Worm (Caenorhabditis elegans) whole organism, mixed stage, embryonic: ENCODE data around the gene rps-5.

Experiments
- M03D4.4 ChIP-seq: sonication (generic microtip); optimal IDR thresholded peaks from 2 replicates; lab custom pipeline; 2017; ENCODE audit warnings: mild to moderate bottlenecking, missing genetic modification characterization, missing compliant biosample characterization
- bed-3 ChIP-seq: fragments of 200-800 bp; sonication (Bioruptor generic); optimal IDR thresholded peaks from 3 replicates; lab custom pipeline; 2018; ENCODE audit warnings: mild to moderate bottlenecking, missing genetic modification characterization, moderate library complexity, missing compliant biosample characterization
- ceh-43 ChIP-seq: fragments of 200-800 bp; sonication (Bioruptor generic); optimal IDR thresholded peaks from 2 replicates; lab custom pipeline; 2018; ENCODE audit warnings: mild to moderate bottlenecking, missing genetic modification characterization, moderate library complexity, missing compliant biosample characterization
- ceh-83 ChIP-seq: fragments of 200-800 bp; sonication (Bioruptor generic); optimal IDR thresholded peaks from 2 replicates; lab custom pipeline; 2018; ENCODE audit warnings: mild to moderate bottlenecking, missing genetic modification characterization, missing compliant biosample characterization
- ces-1 ChIP-seq: fragments of 150-350 bp; optimal IDR thresholded peaks from 2 replicates; lab custom pipeline; 2014; ENCODE audit warnings: missing biosample characterization, missing genetic modification reagents, missing genetic modification characterization
- cnd-1 ChIP-seq: fragments of 200-800 bp; sonication (Bioruptor generic); optimal IDR thresholded peaks from 2 replicates; lab custom pipeline; 2018; ENCODE audit warnings: mild to moderate bottlenecking, missing genetic modification characterization, missing compliant biosample characterization
- drap-1 ChIP-seq: fragments of 200-800 bp; sonication (Bioruptor generic); optimal IDR thresholded peaks from 3 replicates; lab custom pipeline; 2018; ENCODE audit warnings: mild to moderate bottlenecking, missing genetic modification characterization, missing compliant biosample characterization
- elt-1 ChIP-seq: sonication (generic microtip); optimal IDR thresholded peaks from 2 replicates; lab custom pipeline; 2017; ENCODE audit warnings: missing genetic modification characterization, mild to moderate bottlenecking, missing compliant biosample characterization, antibody characterized with exemption, moderate library complexity, borderline replicate concordance; ENCODE audit not compliant: insufficient read depth
- elt-3 ChIP-seq: fragments of 150-350 bp; optimal IDR thresholded peaks from 2 replicates; lab custom pipeline; 2014; ENCODE audit warnings: missing biosample characterization, missing genetic modification characterization
- ham-2 ChIP-seq: fragments of 200-800 bp; sonication (Bioruptor generic); optimal IDR thresholded peaks from 2 replicates; lab custom pipeline; 2018; ENCODE audit warnings: mild to moderate bottlenecking, missing genetic modification characterization, missing compliant biosample characterization
- hlh-1 ChIP-seq: fragments of 150-350 bp; optimal IDR thresholded peaks from 2 replicates; lab custom pipeline; 2014; ENCODE audit warnings: missing biosample characterization, missing genetic modification reagents, missing genetic modification characterization
- lin-13 ChIP-seq: fragments of 150-350 bp; optimal IDR thresholded peaks from 2 replicates; lab custom pipeline; 2014; ENCODE audit warnings: missing biosample characterization, missing genetic modification characterization
- lin-32 ChIP-seq: fragments of 200-800 bp; sonication (Bioruptor generic); optimal IDR thresholded peaks from 2 replicates; lab custom pipeline; 2018; ENCODE audit warnings: mild to moderate bottlenecking, missing genetic modification characterization, missing compliant biosample characterization
- lsy-2 ChIP-seq: fragments of 150-350 bp; optimal IDR thresholded peaks from 2 replicates; lab custom pipeline; 2014; ENCODE audit warnings: missing biosample characterization, missing genetic modification characterization
- mab-5 ChIP-seq: fragments of 150-350 bp; optimal IDR thresholded peaks from 2 replicates; lab custom pipeline; 2014; ENCODE audit warnings: missing biosample characterization, missing genetic modification characterization
- mep-1 ChIP-seq: fragments of 150-350 bp; optimal IDR thresholded peaks from 2 replicates; lab custom pipeline; 2017; ENCODE audit warnings: missing biosample characterization, missing genetic modification reagents, missing genetic modification characterization, inconsistent platforms
- mls-2 ChIP-seq: sonication (generic microtip); optimal IDR thresholded peaks from 2 replicates; lab custom pipeline; 2016; ENCODE audit warnings: mild to moderate bottlenecking, missing genetic modification characterization, moderate library complexity, missing compliant biosample characterization
- nhr-2 ChIP-seq: fragments of 150-350 bp; optimal IDR thresholded peaks from 2 replicates; lab custom pipeline; 2014; ENCODE audit warnings: missing biosample characterization, missing genetic modification characterization
- nhr-28 ChIP-seq: fragments of 150-350 bp; optimal IDR thresholded peaks from 2 replicates; lab custom pipeline; 2014; ENCODE audit warnings: missing biosample characterization, missing genetic modification characterization
- nhr-76 ChIP-seq: sonication (generic microtip); optimal IDR thresholded peaks from 2 replicates; lab custom pipeline; 2017; ENCODE audit warnings: missing biosample characterization, missing genetic modification characterization
- pha-4 ChIP-seq: fragments of 150-350 bp; optimal IDR thresholded peaks from 2 replicates; lab custom pipeline; 2018; ENCODE audit warnings: missing biosample characterization, missing genetic modification reagents, missing genetic modification characterization
- sem-2 ChIP-seq: fragments of 200-800 bp; sonication (Bioruptor generic); optimal IDR thresholded peaks from 2 replicates; lab custom pipeline; 2018; ENCODE audit warnings: mild to moderate bottlenecking, missing genetic modification characterization, missing compliant biosample characterization
- sptf-1 ChIP-seq: sonication (generic microtip); optimal IDR thresholded peaks from 2 replicates; lab custom pipeline; 2017; ENCODE audit warnings: mild to moderate bottlenecking, missing genetic modification characterization, moderate library complexity, missing compliant biosample characterization
- tbx-8 ChIP-seq: fragments of 200-800 bp; sonication (Bioruptor generic); optimal IDR thresholded peaks from 2 replicates; lab custom pipeline; 2018; ENCODE audit warnings: mild to moderate bottlenecking, missing genetic modification characterization, moderate library complexity, missing compliant biosample characterization
- unc-120 ChIP-seq: sonication (generic microtip); optimal IDR thresholded peaks from 2 replicates; lab custom pipeline; 2017; ENCODE audit warnings: missing genetic modification characterization, missing compliant biosample characterization; ENCODE audit not compliant: poor library complexity, severe bottlenecking
- unc-39 ChIP-seq: fragments of 150-350 bp; optimal IDR thresholded peaks from 2 replicates; lab custom pipeline; 2014; ENCODE audit warnings: missing biosample characterization, missing genetic modification characterization
- unc-62 ChIP-seq: fragments of 150-350 bp; optimal IDR thresholded peaks from 2 replicates; lab custom pipeline; 2014; ENCODE audit warnings: missing biosample characterization, missing genetic modification reagents, missing genetic modification characterization
- zip-8 ChIP-seq: fragments of 150-350 bp; optimal IDR thresholded peaks from 2 replicates; lab custom pipeline; 2014; ENCODE audit warnings: missing biosample characterization, missing genetic modification characterization
- ztf-11 ChIP-seq: fragments of 150-350 bp; optimal IDR thresholded peaks from 2 replicates; lab custom pipeline; 2014; ENCODE audit warnings: missing biosample characterization, missing genetic modification characterization

rps-5 gene

ce11 chrIV:11112641-11113040 is 1.8 kb upstream of the rps-5 start, which contains the start of gene clc-9:
Gene clc-9 (plus strand): TSS chrIV:11112941.
- TF ChIP-seq mab-5 (no peak), nhr-76 (tag; lab: Kevin White, UChicago) (no peak), sem-2 (GFP tag; lab: Kevin White, UChicago) (no peak), lsy-2 (tag; lab: Kevin White, UChicago) (no peak), bed-3 (GFP tag; lab: Kevin White, UChicago) (no peak), drap-1 (no peak), elt-3 (tag; lab: Kevin White, UChicago) (no peak), mep-1 (no peak), ham-2 (GFP tag; lab: Kevin White, UChicago) (no peak), ztf-11 (no peak), zip-8 (tag; lab: Kevin White, UChicago) (no peak), hlh-1 (tag; lab: Kevin White, UChicago) (no peak), unc-62 (GFP tag; lab: Kevin White, UChicago) (no peak), ceh-83 (no peak)

ce11 chrIV:11111898-11112297 is 1.1 kb upstream of the rps-5 start:
- no peak for TF ChIP-seq ham-2 (GFP tag; lab: Kevin White, UChicago)
- no peak for TF ChIP-seq lsy-2 (tag; lab: Kevin White, UChicago)
- no peak for TF ChIP-seq nhr-76 (tag; lab: Kevin White, UChicago)
- TF ChIP-seq hlh-1 (tag; lab: Kevin White, UChicago), result peak; percentile 75
- TF ChIP-seq sptf-1 (tag; lab: Kevin White, UChicago), result no peak

ce11 chrIV:11109771-11110170 is 1.1 kb downstream of the rps-5 start, which contains the start of gene pigk-1:
Gene pigk-1 (minus strand): TSS chrIV:11110018.
- TF ChIP-seq mab-5, result no peak
- TF ChIP-seq ces-1 (GFP tag; lab: Kevin White, UChicago), result no peak
- TF ChIP-seq ztf-11, result no peak
- no peak for TF ChIP-seq cnd-1 (tag; lab: Kevin White, UChicago)
- TF ChIP-seq unc-39 (tag; lab: Kevin White, UChicago), result no peak
- no peak for TF ChIP-seq ceh-43
- TF ChIP-seq mls-2 (tag; lab: Kevin White, UChicago), result no peak
- TF ChIP-seq lsy-2 (tag; lab: Kevin White, UChicago), result no peak

- TF ChIP-seq bed-3 (GFP tag; lab: Kevin White, UChicago) (no peak), M03D4.4 (tag; lab: Kevin White, UChicago) (no peak), lin-13 (tag; lab: Kevin White, UChicago) (no peak), elt-3 (tag; lab: Kevin White, UChicago) (no peak), ztf-11 (no peak), sem-2 (GFP tag; lab: Kevin White, UChicago) (no peak), tbx-8 (GFP tag; lab: Kevin White, UChicago) (no peak), nhr-2 (tag; lab: Kevin White, UChicago) (no peak), elt-1 (tag; lab: Kevin White, UChicago) (no peak), pha-4 (tag; lab: Kevin White, UChicago) (no peak), hlh-1 (tag; lab: Kevin White, UChicago) (no peak), ham-2 (GFP tag; lab: Kevin White, UChicago) (no peak), lsy-2 (tag; lab: Kevin White, UChicago) (no peak), lin-32 (GFP tag; lab: Kevin White, UChicago) (no peak), ces-1 (GFP tag; lab: Kevin White, UChicago) (no peak), unc-39 (tag; lab: Kevin White, UChicago) (no peak), mep-1 (no peak)
Measured at ce11 chrIV:11105724-11106123, 5.1 kb downstream of the rps-5 start, which contains the start of gene srlf-24. Gene srlf-24 (minus strand): TSS chrIV:11105824.

ce11 chrIV:11103501-11103900 is 7.3 kb downstream of the rps-5 start:
- TF ChIP-seq lin-13 (tag; lab: Kevin White, UChicago), result no peak
- TF ChIP-seq nhr-28, result no peak
- TF ChIP-seq unc-39 (tag; lab: Kevin White, UChicago), result no peak
- no peak for TF ChIP-seq tbx-8 (GFP tag; lab: Kevin White, UChicago)
- TF ChIP-seq lsy-2 (tag; lab: Kevin White, UChicago), result no peak
- TF ChIP-seq hlh-1 (tag; lab: Kevin White, UChicago), result no peak
- no peak for TF ChIP-seq bed-3 (GFP tag; lab: Kevin White, UChicago)
- no peak for TF ChIP-seq lin-32 (GFP tag; lab: Kevin White, UChicago)
- no peak for TF ChIP-seq unc-120 (tag; lab: Kevin White, UChicago)
- TF ChIP-seq ham-2 (GFP tag; lab: Kevin White, UChicago), result no peak
- TF ChIP-seq, all 35 proteins: peak for 0
